Fruit fly (Drosophila melanogaster) whole organism, embryonic: Measurements from ENCODE around the gene opa.
A peak's percentile ranks its signal among the peaks of the same experiment; 100 is the strongest.

Source experiments
- ATbp ChIP-seq: fragments of 200-800 bp; sonication (Bioruptor generic); optimal IDR thresholded peaks from 2 replicates; lab custom pipeline; 2017; ENCODE audit warnings: missing biosample characterization, mild to moderate bottlenecking, missing genetic modification characterization, missing genetic modification reagents
- Asciz ChIP-seq: fragments of 200-800 bp; sonication (Bioruptor generic); optimal IDR thresholded peaks from 2 replicates; lab custom pipeline; 2017; ENCODE audit warnings: missing biosample characterization, mild to moderate bottlenecking, missing genetic modification characterization, missing genetic modification reagents
- CG11085 ChIP-seq: fragments of 200-800 bp; sonication (Bioruptor generic); IDR thresholded peaks from 2 replicates; pipeline ENCODE4 v1.3.6; 2022; ENCODE audit warnings: missing biosample characterization, missing genetic modification characterization
- CG11247 ChIP-seq: fragments of 200-800 bp; sonication (Bioruptor generic); IDR thresholded peaks from 2 replicates; pipeline ENCODE4 v1.3.6; 2022; ENCODE audit warnings: missing biosample characterization, missing genetic modification characterization
- CG11560 ChIP-seq: fragments of 200-800 bp; sonication (Bioruptor generic); IDR thresholded peaks from 3 replicates; pipeline ENCODE4 v1.3.6; 2022; ENCODE audit warnings: missing biosample characterization, missing genetic modification characterization
- CG1233 ChIP-seq: fragments of 200-800 bp; sonication (Bioruptor generic); optimal IDR thresholded peaks from 4 replicates; lab custom pipeline; 2018; ENCODE audit warnings: missing biosample characterization, mild to moderate bottlenecking, missing genetic modification characterization
- CG15479 ChIP-seq: fragments of 200-800 bp; sonication (Bioruptor generic); optimal IDR thresholded peaks from 3 replicates; lab custom pipeline; 2019; ENCODE audit warnings: missing biosample characterization, mild to moderate bottlenecking, missing genetic modification characterization, moderate library complexity
- CG16779 ChIP-seq: fragments of 200-800 bp; sonication (Bioruptor generic); IDR thresholded peaks from 2 replicates; pipeline ENCODE4 v1.3.6; 2022; ENCODE audit warnings: missing biosample characterization, missing genetic modification characterization
- CG17359 ChIP-seq: fragments of 200-800 bp; sonication (Bioruptor generic); optimal IDR thresholded peaks from 3 replicates; lab custom pipeline; 2018; ENCODE audit warnings: missing biosample characterization, mild to moderate bottlenecking, missing genetic modification characterization, moderate library complexity
- CG17568 ChIP-seq: fragments of 200-800 bp; sonication (Bioruptor generic); optimal IDR thresholded peaks from 2 replicates; lab custom pipeline; 2018; ENCODE audit warnings: missing biosample characterization, mild to moderate bottlenecking, missing genetic modification characterization, moderate library complexity
- CG17612 ChIP-seq: fragments of 200-800 bp; sonication (Bioruptor generic); IDR thresholded peaks from 2 replicates; pipeline ENCODE4 v1.3.6; 2022; ENCODE audit warnings: missing biosample characterization, missing genetic modification characterization
- CG1832 ChIP-seq: fragments of 200-800 bp; sonication (Bioruptor generic); optimal IDR thresholded peaks from 2 replicates; lab custom pipeline; 2017; ENCODE audit warnings: missing biosample characterization, mild to moderate bottlenecking, missing genetic modification characterization, inconsistent platforms
- CG30403 ChIP-seq: fragments of 200-800 bp; sonication (Bioruptor generic); optimal IDR thresholded peaks from 3 replicates; lab custom pipeline; 2016; ENCODE audit warnings: missing biosample characterization, missing genetic modification characterization
- CG32772 ChIP-seq: fragments of 200-800 bp; sonication (Bioruptor generic); IDR thresholded peaks from 2 replicates; pipeline ENCODE4 v1.3.6; 2022; ENCODE audit warnings: missing biosample characterization, missing genetic modification characterization
- CG3281 ChIP-seq: fragments of 200-800 bp; sonication (Bioruptor generic); optimal IDR thresholded peaks from 3 replicates; lab custom pipeline; 2017; ENCODE audit warnings: missing biosample characterization, mild to moderate bottlenecking, missing genetic modification characterization
- CG34422 ChIP-seq: fragments of 200-800 bp; sonication (Bioruptor generic); IDR thresholded peaks from 3 replicates; pipeline ENCODE4 v1.3.6; 2022; ENCODE audit warnings: missing biosample characterization, missing genetic modification characterization
- CG4282 ChIP-seq: fragments of 200-800 bp; sonication (Bioruptor generic); optimal IDR thresholded peaks from 2 replicates; lab custom pipeline; 2016; ENCODE audit warnings: missing biosample characterization, missing genetic modification characterization
- CG4854 ChIP-seq: fragments of 200-800 bp; sonication (Bioruptor generic); optimal IDR thresholded peaks from 2 replicates; lab custom pipeline; 2016; ENCODE audit warnings: missing biosample characterization, missing genetic modification characterization, inconsistent platforms
- CG7786 ChIP-seq: fragments of 200-800 bp; sonication (Bioruptor generic); optimal IDR thresholded peaks from 2 replicates; lab custom pipeline; 2016; ENCODE audit warnings: missing biosample characterization, missing genetic modification characterization
- CG8089 ChIP-seq: fragments of 200-800 bp; sonication (Bioruptor generic); optimal IDR thresholded peaks from 3 replicates; lab custom pipeline; 2016; ENCODE audit warnings: missing biosample characterization, missing genetic modification characterization
- CG8359 ChIP-seq: fragments of 200-800 bp; sonication (Bioruptor generic); optimal IDR thresholded peaks from 2 replicates; lab custom pipeline; 2017; ENCODE audit warnings: missing biosample characterization, mild to moderate bottlenecking, missing genetic modification characterization, borderline replicate concordance
- CG8478 ChIP-seq: fragments of >200 bp; optimal IDR thresholded peaks from 2 replicates; lab custom pipeline; 2018
- CG8944 ChIP-seq: fragments of 200-800 bp; sonication (Bioruptor generic); optimal IDR thresholded peaks from 3 replicates; lab custom pipeline; 2016; ENCODE audit warnings: missing biosample characterization, missing genetic modification characterization
- Dbx ChIP-seq: fragments of 200-800 bp; sonication (Bioruptor generic); IDR thresholded peaks from 3 replicates; pipeline ENCODE4 v1.3.6; 2022; ENCODE audit warnings: missing biosample characterization, missing genetic modification characterization
- Eip74EF ChIP-seq, 2 experiments: fragments of 200-800 bp in 1 of 2; fragments of >200 bp in 1 of 2; sonication (Bioruptor generic) in 1 of 2; optimal IDR thresholded peaks; 2 replicates each; lab custom pipeline; 2017 to 2019; ENCODE audit warnings: missing biosample characterization in 2 of 2, missing genetic modification characterization in 2 of 2, mild to moderate bottlenecking in 1 of 2, moderate library complexity in 1 of 2
- HLH3B ChIP-seq: fragments of 200-800 bp; sonication (Bioruptor generic); IDR thresholded peaks from 2 replicates; pipeline ENCODE4 v1.3.6; 2022; ENCODE audit warnings: missing biosample characterization, missing genetic modification characterization
- Hmx ChIP-seq: fragments of 200-800 bp; sonication (Bioruptor generic); optimal IDR thresholded peaks from 2 replicates; lab custom pipeline; 2016; ENCODE audit warnings: missing biosample characterization, missing genetic modification characterization
- Optix ChIP-seq: fragments of 200-800 bp; sonication (Bioruptor generic); IDR thresholded peaks from 3 replicates; pipeline ENCODE4 v1.3.6; 2022; ENCODE audit warnings: missing biosample characterization, missing genetic modification characterization
- Side ChIP-seq: fragments of 200-800 bp; sonication (Bioruptor generic); optimal IDR thresholded peaks from 2 replicates; lab custom pipeline; 2016; ENCODE audit warnings: missing biosample characterization, missing genetic modification characterization
- Sry-β ChIP-seq: fragments of 200-800 bp; sonication (Bioruptor generic); optimal IDR thresholded peaks from 2 replicates; lab custom pipeline; 2018; ENCODE audit warnings: missing biosample characterization, mild to moderate bottlenecking, missing genetic modification characterization, moderate library complexity
- TFAM ChIP-seq: fragments of 200-800 bp; sonication (Bioruptor generic); optimal IDR thresholded peaks from 2 replicates; lab custom pipeline; 2017; ENCODE audit warnings: missing biosample characterization, missing genetic modification characterization, inconsistent platforms
- Trl ChIP-seq, 3 experiments: fragments of >200 bp in 2 of 3; fragments of 200-800 bp in 1 of 3; sonication (Bioruptor generic) in 1 of 3; optimal IDR thresholded peaks; 2 replicates in 1 of 3; 3 replicates in 2 of 3; lab custom pipeline; 2016 to 2017; ENCODE audit warnings: missing biosample characterization in 1 of 3, missing genetic modification characterization in 1 of 3
- ab ChIP-seq: fragments of 200-800 bp; sonication (Bioruptor generic); optimal IDR thresholded peaks from 2 replicates; lab custom pipeline; 2016; ENCODE audit warnings: missing biosample characterization, missing genetic modification characterization
- ac ChIP-seq: fragments of 200-800 bp; sonication (Bioruptor generic); optimal IDR thresholded peaks from 3 replicates; lab custom pipeline; 2017; ENCODE audit warnings: missing biosample characterization, mild to moderate bottlenecking, missing genetic modification characterization
- al ChIP-seq: fragments of 200-800 bp; sonication (Bioruptor generic); IDR thresholded peaks from 2 replicates; pipeline ENCODE4 v1.3.6; 2022; ENCODE audit warnings: missing biosample characterization, missing genetic modification characterization
- bsh ChIP-seq, 2 experiments: fragments of 200-800 bp; sonication (Bioruptor generic); optimal IDR thresholded peaks; 2 replicates each; lab custom pipeline; 2017 to 2018; ENCODE audit warnings: mild to moderate bottlenecking in 2 of 2, missing biosample characterization in 2 of 2, missing genetic modification characterization in 2 of 2, moderate library complexity in 1 of 2
- dmrt99B ChIP-seq: fragments of 200-800 bp; sonication (Bioruptor generic); optimal IDR thresholded peaks from 2 replicates; lab custom pipeline; 2018; ENCODE audit warnings: missing biosample characterization, mild to moderate bottlenecking, missing genetic modification characterization, moderate library complexity
- dysf ChIP-seq: fragments of 200-800 bp; sonication (Bioruptor generic); IDR thresholded peaks from 3 replicates; pipeline ENCODE4 v1.3.6; 2022; ENCODE audit warnings: missing biosample characterization, missing genetic modification characterization
- fu2 ChIP-seq: fragments of 200-800 bp; sonication (Bioruptor generic); optimal IDR thresholded peaks from 2 replicates; lab custom pipeline; 2016; ENCODE audit warnings: missing biosample characterization, missing genetic modification characterization
- gcm ChIP-seq: fragments of 200-800 bp; sonication (Bioruptor generic); optimal IDR thresholded peaks from 2 replicates; lab custom pipeline; 2019; ENCODE audit warnings: missing biosample characterization, mild to moderate bottlenecking, missing genetic modification characterization, moderate library complexity
- nom ChIP-seq: fragments of 200-800 bp; sonication (Bioruptor generic); optimal IDR thresholded peaks from 2 replicates; lab custom pipeline; 2017; ENCODE audit warnings: missing biosample characterization, missing genetic modification characterization, mild to moderate bottlenecking, moderate library complexity, missing genetic modification reagents
- org-1 ChIP-seq: fragments of 200-800 bp; sonication (Bioruptor generic); optimal IDR thresholded peaks from 2 replicates; lab custom pipeline; 2017; ENCODE audit warnings: missing biosample characterization, missing genetic modification characterization
- pho ChIP-seq: fragments of 200-800 bp; sonication (Bioruptor generic); optimal IDR thresholded peaks from 2 replicates; lab custom pipeline; 2016; ENCODE audit warnings: missing biosample characterization, missing genetic modification characterization
- pum ChIP-seq: fragments of 200-800 bp; sonication (Bioruptor generic); optimal IDR thresholded peaks from 2 replicates; lab custom pipeline; 2016; ENCODE audit warnings: missing biosample characterization, missing genetic modification characterization
- sd ChIP-seq: fragments of 200-800 bp; sonication (Bioruptor generic); optimal IDR thresholded peaks from 3 replicates; lab custom pipeline; 2018; ENCODE audit warnings: missing biosample characterization, mild to moderate bottlenecking, missing genetic modification characterization, moderate library complexity
- sna ChIP-seq: fragments of 200-800 bp; sonication (Bioruptor generic); IDR thresholded peaks from 2 replicates; pipeline ENCODE4 v1.3.6; 2022; ENCODE audit warnings: missing biosample characterization, missing genetic modification characterization; ENCODE audit not compliant: partially characterized antibody
- tgo ChIP-seq: fragments of 200-800 bp; sonication (Bioruptor generic); IDR thresholded peaks from 3 replicates; pipeline ENCODE4 v1.3.6; 2022; ENCODE audit warnings: missing biosample characterization, missing genetic modification characterization
- unc-4 ChIP-seq: fragments of 200-800 bp; sonication (Bioruptor generic); IDR thresholded peaks from 2 replicates; pipeline ENCODE4 v1.3.6; 2022; ENCODE audit warnings: missing biosample characterization, missing genetic modification characterization; ENCODE audit not compliant: partially characterized antibody
- vvl ChIP-seq: fragments of 200-800 bp; sonication (Bioruptor generic); IDR thresholded peaks from 2 replicates; pipeline ENCODE4 v1.3.6; 2022; ENCODE audit warnings: missing biosample characterization, missing genetic modification characterization
- wek ChIP-seq: fragments of 200-800 bp; sonication (Bioruptor generic); optimal IDR thresholded peaks from 3 replicates; lab custom pipeline; 2018; ENCODE audit warnings: missing biosample characterization, mild to moderate bottlenecking, missing genetic modification characterization, moderate library complexity

The opa gene

dm6 chr3R:4811936-4812534 lies 40.6 kb upstream of the opa start, which contains the start of the genes Hus1-like and ctrip (continued):
- TF ChIP-seq CG34422 (peak; percentile 68; the same call in 1 of the 3 replicates), bsh (GFP tag; optimal IDR thresholded peaks at IDR 0.05; lab: Kevin White, UChicago) (no peak), sna (GFP tag; lab: Robert Waterston, UW) (no peak), ab (no peak), Sry-β (GFP tag; lab: Kevin White, UChicago) (no peak), CG32772 (GFP tag; lab: Robert Waterston, UW) (no peak), unc-4 (GFP tag; lab: Robert Waterston, UW) (peak; percentile 58), CG8478 (no peak), CG11247 (GFP tag; lab: Robert Waterston, UW) (no peak), CG11560 (tag; lab: Robert Waterston, UW) (no peak), dmrt99B (tag; lab: Kevin White, UChicago) (peak; percentile 4), CG8944 (GFP tag; lab: Kevin White, UChicago) (no peak), pum (GFP tag; lab: Kevin White, UChicago) (no peak), CG17359 (tag; lab: Kevin White, UChicago) (no peak), Hmx (GFP tag; lab: Kevin White, UChicago) (no peak), ac (peak; percentile 13), CG1233 (GFP tag; lab: Kevin White, UChicago) (peak; percentile 2), CG4854 (no peak), CG3281 (GFP tag; lab: Kevin White, UChicago) (no peak), HLH3B (GFP tag; lab: Robert Waterston, UW) (no peak), Trl (optimal IDR thresholded peaks at IDR 0.05; lab: Kevin White, UChicago) (no peak), Trl (GFP tag; optimal IDR thresholded peaks at IDR 0.05; lab: Kevin White, UChicago) (no peak), Optix (GFP tag; lab: Robert Waterston, UW) (no peak), sd (peak; percentile 38), CG11085 (GFP tag; lab: Robert Waterston, UW) (no peak), CG1832 (GFP tag; lab: Kevin White, UChicago) (no peak), nom (peak; percentile 35), CG30403 (GFP tag; lab: Kevin White, UChicago) (no peak), ATbp (GFP tag; lab: Kevin White, UChicago) (no peak), pho (GFP tag; lab: Kevin White, UChicago) (no peak), CG16779 (GFP tag; lab: Robert Waterston, UW) (no peak), CG17612 (GFP tag; lab: Robert Waterston, UW) (no peak), fu2 (GFP tag; lab: Kevin White, UChicago) (no peak), CG17568 (GFP tag; lab: Kevin White, UChicago) (peak; percentile 19), Side (GFP tag; lab: Kevin White, UChicago) (no peak), CG8089 (GFP tag; lab: Kevin White, UChicago) (no peak), vvl (GFP tag; lab: Robert Waterston, UW) (no peak), Dbx (GFP tag; lab: Robert Waterston, UW) (peak; percentile 55; the same call in 2 of the 3 replicates), dysf (GFP tag; lab: Robert Waterston, UW) (peak; percentile 32; the same call in 1 of the 3 replicates), Asciz (GFP tag; lab: Kevin White, UChicago) (no peak), gcm (GFP tag; lab: Kevin White, UChicago) (no peak), tgo (GFP tag; lab: Robert Waterston, UW) (no peak), Eip74EF (GFP tag; optimal IDR thresholded peaks at IDR 0.05; lab: Kevin White, UChicago) (peak in 1 of 2 experiments; percentile 29), CG7786 (no peak), CG4282 (no peak), al (no peak), org-1 (no peak), CG15479 (GFP tag; lab: Kevin White, UChicago) (no peak), TFAM (GFP tag; lab: Kevin White, UChicago) (no peak), CG8359 (no peak), wek (peak; percentile 94)
